Worm (Caenorhabditis elegans) whole organism, L3 larva: ENCODE data around the gene C45G9.4.

Source experiments
- R02D3.7 ChIP-seq: fragments of 150-350 bp; optimal IDR thresholded peaks from 2 replicates; lab custom pipeline; 2014; ENCODE audit warnings: missing biosample characterization, missing genetic modification characterization
- aly-2 ChIP-seq: fragments of 150-350 bp; optimal IDR thresholded peaks from 2 replicates; lab custom pipeline; 2014; ENCODE audit warnings: missing biosample characterization, missing genetic modification characterization
- ama-1 ChIP-seq: fragments of 150-350 bp; optimal IDR thresholded peaks from 2 replicates; lab custom pipeline; 2018
- ceh-28 ChIP-seq: fragments of 150-350 bp; optimal IDR thresholded peaks from 2 replicates; lab custom pipeline; 2014; ENCODE audit warnings: missing biosample characterization, missing genetic modification reagents, missing genetic modification characterization
- ceh-82 ChIP-seq: fragments of 150-350 bp; optimal IDR thresholded peaks from 2 replicates; lab custom pipeline; 2014; ENCODE audit warnings: missing biosample characterization, missing genetic modification characterization
- ceh-9 ChIP-seq: sonication (generic microtip); optimal IDR thresholded peaks from 2 replicates; lab custom pipeline; 2018; ENCODE audit warnings: missing biosample characterization, missing genetic modification characterization
- egl-5 ChIP-seq: fragments of 150-350 bp; optimal IDR thresholded peaks from 2 replicates; lab custom pipeline; 2017; ENCODE audit warnings: missing biosample characterization, missing genetic modification reagents, missing genetic modification characterization, inconsistent platforms
- elt-1 ChIP-seq: fragments of 150-350 bp; optimal IDR thresholded peaks from 2 replicates; lab custom pipeline; 2014; ENCODE audit warnings: missing biosample characterization, missing genetic modification characterization
- elt-2 ChIP-seq: sonication (generic microtip); optimal IDR thresholded peaks from 2 replicates; lab custom pipeline; 2016; ENCODE audit warnings: missing genetic modification reagents, mild to moderate bottlenecking, missing genetic modification characterization, missing compliant biosample characterization
- elt-3 ChIP-seq, 3 experiments: fragments of 150-350 bp in 1 of 3; sonication (generic microtip) in 2 of 3; optimal IDR thresholded peaks; 2 replicates in 2 of 3; 4 replicates in 1 of 3; lab custom pipeline; 2014 to 2017; ENCODE audit warnings: missing biosample characterization in 3 of 3, missing genetic modification characterization in 3 of 3
- eor-1 ChIP-seq, 2 experiments: fragments of 150-350 bp; optimal IDR thresholded peaks; 2 replicates each; lab custom pipeline; 2014 to 2018; ENCODE audit warnings: missing biosample characterization in 2 of 2, missing genetic modification characterization in 2 of 2
- fkh-10 ChIP-seq: sonication (generic microtip); optimal IDR thresholded peaks from 2 replicates; lab custom pipeline; 2017; ENCODE audit warnings: missing biosample characterization, missing genetic modification reagents, missing genetic modification characterization
- fkh-2 ChIP-seq: fragments of 150-350 bp; optimal IDR thresholded peaks from 2 replicates; lab custom pipeline; 2014; ENCODE audit warnings: missing biosample characterization, missing genetic modification reagents, missing genetic modification characterization
- fos-1 ChIP-seq: fragments of 150-350 bp; optimal IDR thresholded peaks from 2 replicates; lab custom pipeline; 2014; ENCODE audit warnings: missing biosample characterization, missing genetic modification characterization
- hmg-11 ChIP-seq: sonication (generic microtip); optimal IDR thresholded peaks from 2 replicates; lab custom pipeline; 2016; ENCODE audit warnings: missing genetic modification characterization, missing compliant biosample characterization
- jun-1 ChIP-seq: fragments of 150-350 bp; optimal IDR thresholded peaks from 2 replicates; lab custom pipeline; 2014; ENCODE audit warnings: missing biosample characterization, missing genetic modification reagents, missing genetic modification characterization
- lin-15B ChIP-seq: fragments of 150-350 bp; optimal IDR thresholded peaks from 2 replicates; lab custom pipeline; 2014; ENCODE audit warnings: missing biosample characterization, missing genetic modification characterization
- lin-39 ChIP-seq: fragments of 150-350 bp; optimal IDR thresholded peaks from 2 replicates; lab custom pipeline; 2018; ENCODE audit warnings: missing biosample characterization, missing genetic modification reagents, missing genetic modification characterization
- nfya-1 ChIP-seq: sonication (generic microtip); optimal IDR thresholded peaks from 2 replicates; lab custom pipeline; 2017; ENCODE audit warnings: missing genetic modification characterization, mild to moderate bottlenecking, missing compliant biosample characterization, antibody characterized with exemption, moderate library complexity; ENCODE audit not compliant: insufficient read depth
- nhr-11 ChIP-seq: fragments of 150-350 bp; optimal IDR thresholded peaks from 2 replicates; lab custom pipeline; 2014; ENCODE audit warnings: missing biosample characterization, missing genetic modification characterization
- nhr-12 ChIP-seq: fragments of 150-350 bp; optimal IDR thresholded peaks from 2 replicates; lab custom pipeline; 2014; ENCODE audit warnings: missing biosample characterization, missing genetic modification characterization
- nhr-23 ChIP-seq: fragments of 150-350 bp; optimal IDR thresholded peaks from 2 replicates; lab custom pipeline; 2014; ENCODE audit warnings: missing biosample characterization, missing genetic modification reagents, missing genetic modification characterization
- nhr-25 ChIP-seq: sonication (generic microtip); optimal IDR thresholded peaks from 2 replicates; lab custom pipeline; 2017; ENCODE audit warnings: missing biosample characterization, missing genetic modification characterization
- nhr-43 ChIP-seq: sonication (generic microtip); optimal IDR thresholded peaks from 2 replicates; lab custom pipeline; 2016; ENCODE audit warnings: mild to moderate bottlenecking, missing genetic modification characterization, missing compliant biosample characterization; ENCODE audit not compliant: poor library complexity, severe bottlenecking
- nhr-67 ChIP-seq: fragments of 150-350 bp; optimal IDR thresholded peaks from 2 replicates; lab custom pipeline; 2014; ENCODE audit warnings: missing biosample characterization, missing genetic modification characterization
- nhr-76 ChIP-seq: fragments of 150-350 bp; sonication (generic microtip); optimal IDR thresholded peaks from 5 replicates; lab custom pipeline; 2014; ENCODE audit warnings: missing biosample characterization, missing genetic modification characterization
- nhr-77 ChIP-seq: fragments of 150-350 bp; optimal IDR thresholded peaks from 2 replicates; lab custom pipeline; 2014; ENCODE audit warnings: missing biosample characterization, missing genetic modification characterization
- pha-4 ChIP-seq: fragments of 150-350 bp; optimal IDR thresholded peaks from 2 replicates; lab custom pipeline; 2014; ENCODE audit warnings: missing biosample characterization, missing genetic modification reagents, missing genetic modification characterization
- pqm-1 ChIP-seq: fragments of 150-350 bp; optimal IDR thresholded peaks from 2 replicates; lab custom pipeline; 2017; ENCODE audit warnings: missing biosample characterization, missing genetic modification characterization, inconsistent platforms
- sea-2 ChIP-seq: fragments of 150-350 bp; sonication (generic microtip); optimal IDR thresholded peaks from 4 replicates; lab custom pipeline; 2014; ENCODE audit warnings: missing biosample characterization, missing genetic modification reagents, missing genetic modification characterization
- skn-1 ChIP-seq: fragments of 150-350 bp; optimal IDR thresholded peaks from 2 replicates; lab custom pipeline; 2014; ENCODE audit warnings: missing biosample characterization, missing genetic modification characterization
- snpc-4 ChIP-seq: fragments of 150-350 bp; optimal IDR thresholded peaks from 2 replicates; lab custom pipeline; 2014; ENCODE audit warnings: missing biosample characterization, missing genetic modification characterization
- unc-39 ChIP-seq: sonication (generic microtip); optimal IDR thresholded peaks from 4 replicates; lab custom pipeline; 2017; ENCODE audit warnings: missing biosample characterization, missing genetic modification characterization
- unc-62 ChIP-seq: fragments of 150-350 bp; sonication (generic microtip); optimal IDR thresholded peaks from 4 replicates; lab custom pipeline; 2014; ENCODE audit warnings: missing biosample characterization, missing genetic modification reagents, missing genetic modification characterization
- zag-1 ChIP-seq: fragments of 150-350 bp; optimal IDR thresholded peaks from 2 replicates; lab custom pipeline; 2014; ENCODE audit warnings: missing biosample characterization, missing genetic modification characterization
- ztf-4 ChIP-seq: fragments of 150-350 bp; optimal IDR thresholded peaks from 2 replicates; lab custom pipeline; 2014; ENCODE audit warnings: missing biosample characterization, missing genetic modification characterization

C45G9.4 gene

ce11 chrIII:5105485-5105884 lies 43.0 kb downstream of the C45G9.4 start:
- no peak for TF ChIP-seq nhr-67 (tag; lab: Kevin White, UChicago)
- no peak for TF ChIP-seq elt-1
- TF ChIP-seq nhr-77 = no peak
- no peak for TF ChIP-seq elt-3 (tag; optimal IDR thresholded peaks at IDR 0.05; lab: Kevin White, UChicago)
- TF ChIP-seq, all 47 proteins: peak for 0

DNA sequence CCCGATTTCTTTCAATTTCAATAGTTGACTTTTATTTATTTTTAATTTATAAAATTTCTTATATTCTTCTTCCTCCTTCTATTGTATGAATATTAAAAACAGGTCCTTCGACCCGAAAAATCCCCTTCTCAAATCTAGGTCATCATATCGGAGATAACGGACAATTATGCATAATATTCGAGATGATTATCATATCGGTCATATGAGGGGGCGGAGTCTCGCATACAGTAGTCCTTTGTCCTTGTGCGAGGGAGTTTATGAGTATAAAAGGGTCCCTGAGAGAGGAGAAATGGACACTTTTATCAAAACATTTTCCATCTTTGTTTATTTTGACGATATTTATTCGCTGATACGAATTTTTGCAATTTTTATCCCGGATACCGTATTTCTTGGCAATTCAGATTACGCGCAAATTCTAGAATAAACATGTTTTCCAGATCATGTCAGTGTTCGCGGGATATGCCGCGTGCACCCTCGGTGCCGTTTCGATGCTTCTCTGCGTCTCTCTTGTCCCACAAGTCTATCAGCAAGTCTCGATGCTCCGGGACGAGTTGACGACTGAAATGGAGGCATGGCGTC lies 44.5 kb downstream of the C45G9.4 start, which contains the start of gene dpy-17:
Gene dpy-17 (plus strand): TSS at position 438 of the 579 bp plus-strand sequence.
- no peak for TF ChIP-seq elt-1

DNA sequence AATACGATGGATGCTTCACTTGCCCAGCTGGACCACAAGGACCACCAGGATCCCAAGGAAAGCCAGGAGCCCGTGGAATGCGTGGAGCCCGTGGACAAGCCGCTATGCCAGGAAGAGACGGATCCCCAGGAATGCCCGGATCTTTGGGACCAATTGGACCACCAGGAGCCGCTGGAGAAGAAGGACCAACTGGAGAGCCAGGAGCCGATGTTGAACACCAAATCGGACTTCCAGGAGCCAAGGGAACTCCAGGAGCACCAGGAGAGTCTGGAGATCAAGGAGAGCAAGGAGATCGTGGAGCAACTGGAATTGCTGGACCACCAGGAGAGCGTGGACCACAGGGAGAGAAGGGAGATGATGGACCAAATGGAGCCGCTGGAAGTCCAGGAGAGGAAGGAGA lies 45.5 kb downstream of the C45G9.4 start:
- TF ChIP-seq ceh-9 (tag; lab: Kevin White, UChicago) (no peak), jun-1 (no peak), elt-1 (no peak), nfya-1 (tag; lab: Kevin White, UChicago) (no peak), zag-1 (tag; lab: Kevin White, UChicago) (no peak), hmg-11 (tag; lab: Kevin White, UChicago) (no peak), nhr-43 (tag; lab: Kevin White, UChicago) (no peak)

DNA sequence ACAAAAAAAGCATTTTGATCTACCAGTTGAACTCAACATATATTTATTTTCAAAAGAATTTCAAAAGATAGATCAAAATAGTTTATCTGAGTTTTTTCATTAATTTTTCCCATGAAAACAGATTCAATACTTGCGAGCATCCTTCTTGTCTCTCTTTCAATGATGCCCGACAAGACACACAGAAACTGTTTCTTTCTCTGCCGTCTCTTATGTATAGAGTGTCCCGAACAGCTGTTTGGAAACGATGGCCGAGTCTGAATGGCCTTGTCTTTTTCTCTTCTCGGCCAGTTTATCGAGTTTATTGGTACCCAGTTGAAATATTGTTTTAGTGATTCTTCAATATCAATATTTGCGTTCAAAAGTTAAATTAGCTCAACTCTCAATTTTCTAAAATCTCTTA lies 46.2 kb downstream of the C45G9.4 start:
- no peak for TF ChIP-seq eor-1 (tag; optimal IDR thresholded peaks at IDR 0.05; lab: Kevin White, UChicago)
- peak; percentile 71 for TF ChIP-seq pha-4 (tag; lab: Kevin White, UChicago)
- no peak for TF ChIP-seq elt-1
- TF ChIP-seq ztf-4 = no peak
- peak; percentile 21 for TF ChIP-seq nhr-43 (tag; lab: Kevin White, UChicago)
- peak; percentile 25 for TF ChIP-seq skn-1 (tag; lab: Kevin White, UChicago)
- TF ChIP-seq nhr-12 = no peak
- no peak for TF ChIP-seq nhr-23 (tag; lab: Kevin White, UChicago)
- TF ChIP-seq aly-2 (tag; lab: Kevin White, UChicago) = no peak
- no peak for TF ChIP-seq elt-3 (tag; optimal IDR thresholded peaks at IDR 0.05; lab: Kevin White, UChicago)
- peak; percentile 77 for TF ChIP-seq nfya-1 (tag; lab: Kevin White, UChicago)
- no peak for TF ChIP-seq nhr-67 (tag; lab: Kevin White, UChicago)
- peak; percentile 65 for TF ChIP-seq nhr-25 (tag; lab: Kevin White, UChicago)
- TF ChIP-seq elt-2 (tag; lab: Kevin White, UChicago) = peak; percentile 30
- no peak for TF ChIP-seq nhr-11
- peak; percentile 54 for TF ChIP-seq egl-5
- no peak for TF ChIP-seq fkh-2 (tag; lab: Kevin White, UChicago)
- TF ChIP-seq sea-2 = no peak
- TF ChIP-seq fos-1 (tag; lab: Kevin White, UChicago) = no peak
- peak; percentile 40 for TF ChIP-seq pqm-1
- TF ChIP-seq R02D3.7 (tag; lab: Kevin White, UChicago) = no peak
- TF ChIP-seq ceh-28 (tag; lab: Kevin White, UChicago) = peak; percentile 50
- TF ChIP-seq hmg-11 (tag; lab: Kevin White, UChicago) = no peak
- peak; percentile 86 for TF ChIP-seq lin-15B (tag; lab: Kevin White, UChicago)
- no peak for TF ChIP-seq unc-62 (GFP tag; lab: Kevin White, UChicago)
- TF ChIP-seq lin-39 = no peak
- TF ChIP-seq, all 47 proteins: peak for 10

DNA sequence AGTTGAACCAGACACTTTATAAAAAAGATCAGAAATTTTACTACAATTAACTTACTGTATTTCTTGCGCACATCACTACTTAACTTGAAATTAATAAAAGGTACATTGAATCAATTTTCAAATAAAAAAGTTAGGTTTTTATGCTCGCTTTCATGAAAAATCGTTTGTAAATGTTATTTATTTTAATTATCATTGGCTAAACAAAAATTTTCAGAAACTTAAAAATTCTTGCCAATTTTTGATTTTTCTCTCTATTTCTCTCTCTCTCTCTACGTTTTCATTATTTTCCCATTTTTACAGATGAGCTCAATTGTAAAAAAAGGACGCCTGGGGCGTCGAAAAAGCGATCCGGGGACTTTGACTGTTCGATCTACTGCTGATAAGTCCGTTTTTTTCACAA lies 46.9 kb downstream of the C45G9.4 start, which contains the start of gene sax-2:
Gene sax-2 (plus strand): TSS at position 301 of the 400 bp plus-strand sequence.
- TF ChIP-seq sea-2 (no peak), unc-62 (GFP tag; lab: Kevin White, UChicago) (no peak), pqm-1 (no peak), ama-1 (lab: Kevin White, UChicago) (no peak), R02D3.7 (tag; lab: Kevin White, UChicago) (no peak), snpc-4 (tag; lab: Kevin White, UChicago) (no peak), eor-1 (tag; optimal IDR thresholded peaks at IDR 0.05; lab: Kevin White, UChicago) (no peak), nhr-11 (no peak), ceh-9 (tag; lab: Kevin White, UChicago) (no peak), jun-1 (no peak), ceh-82 (no peak), nhr-76 (tag; lab: Kevin White, UChicago) (no peak), zag-1 (tag; lab: Kevin White, UChicago) (no peak), fkh-10 (GFP tag; lab: Kevin White, UChicago) (no peak), unc-39 (tag; lab: Kevin White, UChicago) (no peak), nhr-23 (tag; lab: Kevin White, UChicago) (no peak)
